Worm (Caenorhabditis elegans): ENCODE measurements around the gene C13C4.8.

DNA sequence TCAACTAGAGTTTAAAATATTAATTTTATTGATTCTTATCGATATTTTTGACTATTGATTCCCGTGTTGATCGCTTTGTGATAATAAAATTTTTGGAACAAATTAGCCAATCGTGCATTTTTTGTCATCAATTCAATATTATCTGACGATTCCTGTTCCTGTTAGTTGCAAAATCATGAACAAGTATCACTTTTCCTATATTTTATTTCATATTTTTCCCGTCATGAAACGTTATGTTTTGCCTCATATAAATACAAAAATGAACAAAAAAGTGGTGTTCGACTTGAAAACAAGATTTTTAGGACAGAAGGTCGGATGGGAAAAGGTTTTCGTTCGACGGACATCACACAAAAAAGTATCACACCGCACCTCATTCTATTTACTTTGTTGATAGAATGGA is 3.5 kb downstream of the C13C4.8 start, which contains the start of gene C13C4.6:
- TF ChIP-seq ceh-16 (tag; optimal IDR thresholded peaks at IDR 0.05) (no peak), mab-5 (tag; optimal IDR thresholded peaks at IDR 0.05) (no peak), skn-1 (tag; optimal IDR thresholded peaks at IDR 0.05) (no peak)
